Worm (Caenorhabditis elegans) whole organism, young adult: ENCODE results near the gene nol-10.
A peak's percentile ranks its signal among the peaks of the same experiment; 100 is the strongest.
"Not testable (repeated sequence)": the region's sequence is repeated elsewhere in the genome, so short reads cannot be mapped to it uniquely, and the experiment has no call there.

Source experiments
- F22D6.2 ChIP-seq: sonication (generic microtip); optimal IDR thresholded peaks from 2 replicates; lab custom pipeline; 2016; ENCODE audit warnings: mild to moderate bottlenecking, missing genetic modification characterization, missing compliant biosample characterization
- F23B12.7 ChIP-seq: sonication (generic microtip); optimal IDR thresholded peaks from 2 replicates; lab custom pipeline; 2017; ENCODE audit warnings: missing genetic modification characterization, mild to moderate bottlenecking, missing compliant biosample characterization, antibody characterized with exemption, moderate library complexity; ENCODE audit not compliant: insufficient read depth
- K11D2.4 ChIP-seq: fragments of 200-800 bp; sonication (Bioruptor generic); IDR thresholded peaks from 2 replicates; pipeline ENCODE4 v1.3.6; 2022; ENCODE audit warnings: missing genetic modification reagents, missing genetic modification characterization, missing compliant biosample characterization
- Y56A3A.18 ChIP-seq: fragments of 200-800 bp; sonication (Bioruptor generic); IDR thresholded peaks from 2 replicates; pipeline ENCODE4 v1.3.6; 2022; ENCODE audit warnings: missing genetic modification reagents, missing genetic modification characterization, missing compliant biosample characterization
- ZK185.1 ChIP-seq: sonication (generic microtip); optimal IDR thresholded peaks from 2 replicates; lab custom pipeline; 2016; ENCODE audit warnings: mild to moderate bottlenecking, missing genetic modification characterization, missing compliant biosample characterization; ENCODE audit not compliant: poor library complexity, severe bottlenecking
- atf-7 ChIP-seq: sonication (generic microtip); optimal IDR thresholded peaks from 2 replicates; lab custom pipeline; 2017; ENCODE audit warnings: mild to moderate bottlenecking, missing genetic modification characterization, missing compliant biosample characterization
- athp-1 ChIP-seq: sonication (generic microtip); optimal IDR thresholded peaks from 2 replicates; lab custom pipeline; 2017; ENCODE audit warnings: mild to moderate bottlenecking, missing genetic modification characterization, missing compliant biosample characterization
- attf-5 ChIP-seq: fragments of 200-800 bp; sonication (Bioruptor generic); optimal IDR thresholded peaks from 2 replicates; lab custom pipeline; 2018; ENCODE audit warnings: mild to moderate bottlenecking, missing genetic modification characterization, missing compliant biosample characterization
- cebp-1 ChIP-seq, 2 experiments: fragments of 200-800 bp in 1 of 2; sonication (Bioruptor generic) in 1 of 2; sonication (generic microtip) in 1 of 2; IDR thresholded peaks in 1 of 2; optimal IDR thresholded peaks in 1 of 2; 2 replicates each; pipeline versions ENCODE4 v1.3.6 to Lab custom; 2017 to 2022; ENCODE audit warnings: missing compliant biosample characterization in 2 of 2, missing genetic modification characterization in 2 of 2, mild to moderate bottlenecking in 1 of 2, missing genetic modification reagents in 1 of 2, moderate library complexity in 1 of 2
- ceh-100 ChIP-seq: fragments of 200-800 bp; sonication (Bioruptor generic); IDR thresholded peaks from 2 replicates; pipeline ENCODE4 v1.3.6; 2022; ENCODE audit warnings: missing genetic modification reagents, missing genetic modification characterization, missing compliant biosample characterization
- ceh-58 ChIP-seq: fragments of 200-800 bp; sonication (Bioruptor generic); IDR thresholded peaks from 2 replicates; pipeline ENCODE4 v1.3.6; 2022; ENCODE audit warnings: missing genetic modification characterization, missing compliant biosample characterization
- dox-1 ChIP-seq: fragments of 200-800 bp; sonication (Bioruptor generic); IDR thresholded peaks from 2 replicates; pipeline ENCODE4 v1.3.6; 2022; ENCODE audit warnings: missing genetic modification reagents, missing genetic modification characterization, missing compliant biosample characterization
- dpl-1 ChIP-seq: fragments of 150-350 bp; optimal IDR thresholded peaks from 2 replicates; lab custom pipeline; 2014; ENCODE audit warnings: missing biosample characterization, missing genetic modification reagents, missing genetic modification characterization
- ekl-4 ChIP-seq: fragments of 200-800 bp; sonication (Bioruptor generic); IDR thresholded peaks from 2 replicates; pipeline ENCODE4 v1.3.6; 2022; ENCODE audit warnings: missing genetic modification reagents, missing genetic modification characterization, missing compliant biosample characterization
- fkh-3 ChIP-seq: sonication (generic microtip); optimal IDR thresholded peaks from 2 replicates; lab custom pipeline; 2016; ENCODE audit warnings: mild to moderate bottlenecking, missing genetic modification characterization, missing compliant biosample characterization
- lag-1 ChIP-seq: fragments of 200-800 bp; sonication (Bioruptor generic); IDR thresholded peaks from 2 replicates; pipeline ENCODE4 v1.3.6; 2022; ENCODE audit warnings: missing genetic modification reagents, missing genetic modification characterization, missing compliant biosample characterization
- let-607 ChIP-seq, 2 experiments: fragments of 200-800 bp in 1 of 2; sonication (Bioruptor generic) in 1 of 2; sonication (generic microtip) in 1 of 2; optimal IDR thresholded peaks; 2 replicates each; lab custom pipeline; 2016 to 2018; ENCODE audit warnings: mild to moderate bottlenecking in 2 of 2, missing compliant biosample characterization in 2 of 2, missing genetic modification characterization in 2 of 2, moderate library complexity in 2 of 2, missing genotype in 1 of 2
- lin-54 ChIP-seq: fragments of 200-800 bp; sonication (Bioruptor generic); optimal IDR thresholded peaks from 2 replicates; lab custom pipeline; 2018; ENCODE audit warnings: mild to moderate bottlenecking, missing genetic modification characterization, missing compliant biosample characterization
- lir-1 ChIP-seq: fragments of 200-800 bp; sonication (Bioruptor generic); conservative IDR thresholded peaks from 2 replicates; pipeline ENCODE4 v1.3.6; 2022; ENCODE audit warnings: missing genetic modification reagents, missing genetic modification characterization, missing compliant biosample characterization
- madf-3 ChIP-seq: fragments of 200-800 bp; sonication (Bioruptor generic); IDR thresholded peaks from 2 replicates; pipeline ENCODE4 v1.3.6; 2022; ENCODE audit warnings: missing genetic modification reagents, missing genetic modification characterization, missing compliant biosample characterization
- madf-6 ChIP-seq: fragments of 200-800 bp; sonication (Bioruptor generic); IDR thresholded peaks from 2 replicates; pipeline ENCODE4 v1.3.6; 2022; ENCODE audit warnings: missing genetic modification reagents, missing genetic modification characterization, missing compliant biosample characterization
- mcd-1 ChIP-seq: fragments of 200-800 bp; sonication (Bioruptor generic); IDR thresholded peaks from 2 replicates; pipeline ENCODE4 v1.3.6; 2022; ENCODE audit warnings: missing genetic modification reagents, missing genetic modification characterization, missing compliant biosample characterization
- nhr-80 ChIP-seq: sonication (generic microtip); optimal IDR thresholded peaks from 2 replicates; lab custom pipeline; 2016; ENCODE audit warnings: missing genetic modification characterization, missing compliant biosample characterization
- nhr-90 ChIP-seq: sonication (generic microtip); optimal IDR thresholded peaks from 2 replicates; lab custom pipeline; 2016; ENCODE audit warnings: missing genotype, mild to moderate bottlenecking, missing genetic modification characterization, missing compliant biosample characterization
- repo-1 ChIP-seq: sonication (generic microtip); optimal IDR thresholded peaks from 2 replicates; lab custom pipeline; 2017; ENCODE audit warnings: mild to moderate bottlenecking, missing genetic modification characterization, missing compliant biosample characterization
- snpc-4 ChIP-seq, 5 experiments: fragments of 150-350 bp in 1 of 5; sonication (generic microtip) in 4 of 5; optimal IDR thresholded peaks; 2 replicates each; lab custom pipeline; 2014 to 2018; ENCODE audit warnings: missing genetic modification characterization in 5 of 5, missing biosample characterization in 3 of 5, antibody characterized with exemption in 2 of 5, mild to moderate bottlenecking in 2 of 5, missing compliant biosample characterization in 2 of 5, missing genotype in 2 of 5, moderate library complexity in 2 of 5, missing genetic modification reagents in 1 of 5
- sptf-2 ChIP-seq: fragments of 200-800 bp; sonication (Bioruptor generic); optimal IDR thresholded peaks from 2 replicates; lab custom pipeline; 2018; ENCODE audit warnings: mild to moderate bottlenecking, missing genetic modification characterization, missing compliant biosample characterization
- xnd-1 ChIP-seq: sonication (generic microtip); optimal IDR thresholded peaks from 2 replicates; lab custom pipeline; 2016; ENCODE audit warnings: missing genotype, missing genetic modification reagents, missing genetic modification characterization, missing compliant biosample characterization
- ztf-18 ChIP-seq: sonication (generic microtip); optimal IDR thresholded peaks from 2 replicates; lab custom pipeline; 2016; ENCODE audit warnings: missing genotype, mild to moderate bottlenecking, missing genetic modification characterization, missing compliant biosample characterization
- ztf-22 ChIP-seq: fragments of 200-800 bp; sonication (Bioruptor generic); optimal IDR thresholded peaks from 2 replicates; lab custom pipeline; 2018; ENCODE audit warnings: mild to moderate bottlenecking, missing genetic modification characterization, moderate library complexity, missing compliant biosample characterization
- ztf-26 ChIP-seq: sonication (generic microtip); optimal IDR thresholded peaks from 2 replicates; lab custom pipeline; 2017; ENCODE audit warnings: missing genetic modification characterization, missing compliant biosample characterization

Gene nol-10

ce11 chrIV:7561614-7562142 lies 18.7 kb upstream of the nol-10 start, which contains the start of gene ima-3:
ima-3 (minus strand) TSS chrIV:7561664.
- TF ChIP-seq nhr-80 (tag; lab: Kevin White, UChicago) (peak; percentile 12), ceh-100 (GFP tag; lab: Robert Waterston, UW) (peak; percentile 56; the same call in 1 of the 2 replicates), let-607 (tag; optimal IDR thresholded peaks at IDR 0.05; lab: Kevin White, UChicago) (no peak), attf-5 (GFP tag; lab: Kevin White, UChicago) (peak; percentile 86), madf-3 (GFP tag; lab: Robert Waterston, UW) (peak; percentile 81), cebp-1 (GFP tag; IDR thresholded peaks at IDR 0.05; lab: Robert Waterston, UW) (no peak), cebp-1 (tag; optimal IDR thresholded peaks at IDR 0.05; lab: Kevin White, UChicago) (peak; percentile 75), athp-1 (no peak), mcd-1 (GFP tag; lab: Robert Waterston, UW) (0 out of 2 replicates have a peak, but pooled peaks have one; percentile 44), fkh-3 (no peak), ekl-4 (GFP tag; lab: Robert Waterston, UW) (no peak), ztf-22 (GFP tag; lab: Kevin White, UChicago) (no peak), K11D2.4 (GFP tag; lab: Robert Waterston, UW) (no peak), snpc-4 (GFP tag; optimal IDR thresholded peaks at IDR 0.05; lab: Kevin White, UChicago) (no peak), snpc-4 (tag; optimal IDR thresholded peaks at IDR 0.05; lab: Kevin White, UChicago) (peak in 1 of 4 experiments; percentile 63), dox-1 (GFP tag; lab: Robert Waterston, UW) (peak; percentile 28; the same call in 1 of the 2 replicates), F23B12.7 (tag; lab: Kevin White, UChicago) (peak; percentile 78)

ce11 chrIV:7563850-7564249 lies 16.5 kb upstream of the nol-10 start, which contains the start of gene F32E10.9:
F32E10.9 (minus strand) TSS chrIV:7563950.
- TF ChIP-seq F22D6.2 (tag; lab: Kevin White, UChicago); madf-6 (GFP tag; lab: Robert Waterston, UW); xnd-1 (tag; lab: Kevin White, UChicago): not testable (repeated sequence)

ce11 chrIV:7567557-7568010 lies 12.8 kb upstream of the nol-10 start, which contains the start of gene F32E10.8:
F32E10.8 (plus strand) TSS chrIV:7567607.
- TF ChIP-seq ceh-58 (GFP tag; lab: Robert Waterston, UW): no peak
- TF ChIP-seq madf-6 (GFP tag; lab: Robert Waterston, UW): no peak
- no peak for TF ChIP-seq atf-7 (tag; lab: Kevin White, UChicago)
- TF ChIP-seq ztf-18 (tag; lab: Kevin White, UChicago): no peak
- no peak for TF ChIP-seq nhr-90 (tag; lab: Kevin White, UChicago)
- no peak for TF ChIP-seq lag-1
- no peak for TF ChIP-seq lin-54 (GFP tag; lab: Kevin White, UChicago)
- no peak for TF ChIP-seq lir-1
- TF ChIP-seq repo-1 (tag; lab: Kevin White, UChicago): no peak
- TF ChIP-seq ceh-100 (GFP tag; lab: Robert Waterston, UW): no peak
- no peak for TF ChIP-seq Y56A3A.18 (GFP tag; lab: Robert Waterston, UW)
- TF ChIP-seq ZK185.1 (tag; lab: Kevin White, UChicago): no peak
- no peak for TF ChIP-seq fkh-3
- TF ChIP-seq ztf-26 (tag; lab: Kevin White, UChicago): no peak
- TF ChIP-seq cebp-1 (GFP tag; IDR thresholded peaks at IDR 0.05; lab: Robert Waterston, UW): no peak
- TF ChIP-seq cebp-1 (tag; optimal IDR thresholded peaks at IDR 0.05; lab: Kevin White, UChicago): no peak
- TF ChIP-seq F23B12.7 (tag; lab: Kevin White, UChicago): no peak
- TF ChIP-seq dpl-1 (GFP tag; lab: Kevin White, UChicago): no peak
- TF ChIP-seq sptf-2: no peak
